Worm (Caenorhabditis elegans): ENCODE results near the gene C49G7.13.

The C49G7.13 gene

DNA sequence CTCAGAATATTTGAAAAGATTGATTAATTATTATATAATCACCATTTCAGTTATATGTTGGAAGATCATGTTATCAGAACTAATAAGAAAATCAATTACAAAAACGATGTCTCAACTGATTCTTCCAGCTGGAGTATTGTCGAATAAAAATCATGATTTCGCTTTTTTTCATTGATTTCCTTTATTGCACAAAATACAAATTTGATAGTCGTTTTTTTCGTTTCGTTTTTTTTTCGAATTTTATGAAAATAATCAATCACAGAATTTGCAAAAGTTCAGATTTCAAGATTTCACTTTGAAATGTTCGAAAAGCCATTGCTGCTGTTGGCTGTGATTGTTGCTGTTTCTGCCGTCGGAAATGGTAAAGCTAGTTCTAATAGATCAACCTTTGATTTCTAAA lies at the start of gene C49G7.13:
Gene C49G7.13, plus strand, starts transcription at position 301 of the 400 bp plus-strand sequence.
- TF ChIP-seq nhr-12 (tag; optimal IDR thresholded peaks at IDR 0.05) (no peak), mab-5 (tag; optimal IDR thresholded peaks at IDR 0.05) (no peak), nhr-11 (tag; optimal IDR thresholded peaks at IDR 0.05) (no peak), unc-39 (tag; optimal IDR thresholded peaks at IDR 0.05) (no peak), zag-1 (tag; optimal IDR thresholded peaks at IDR 0.05) (no peak), ztf-4 (tag; optimal IDR thresholded peaks at IDR 0.05) (no peak), lin-11 (tag; optimal IDR thresholded peaks at IDR 0.05) (no peak), ZK546.5 (tag; optimal IDR thresholded peaks at IDR 0.05) (no peak), ama-1 (optimal IDR thresholded peaks at IDR 0.05) (no peak), unc-62 (GFP tag; optimal IDR thresholded peaks at IDR 0.05) (no peak), snpc-4 (tag; optimal IDR thresholded peaks at IDR 0.05) (no peak), sem-4 (tag; optimal IDR thresholded peaks at IDR 0.05) (no peak), lin-13 (GFP tag; optimal IDR thresholded peaks at IDR 0.05) (no peak), mbf-1 (tag; optimal IDR thresholded peaks at IDR 0.05) (no peak), R02D3.7 (tag; optimal IDR thresholded peaks at IDR 0.05) (no peak)

DNA sequence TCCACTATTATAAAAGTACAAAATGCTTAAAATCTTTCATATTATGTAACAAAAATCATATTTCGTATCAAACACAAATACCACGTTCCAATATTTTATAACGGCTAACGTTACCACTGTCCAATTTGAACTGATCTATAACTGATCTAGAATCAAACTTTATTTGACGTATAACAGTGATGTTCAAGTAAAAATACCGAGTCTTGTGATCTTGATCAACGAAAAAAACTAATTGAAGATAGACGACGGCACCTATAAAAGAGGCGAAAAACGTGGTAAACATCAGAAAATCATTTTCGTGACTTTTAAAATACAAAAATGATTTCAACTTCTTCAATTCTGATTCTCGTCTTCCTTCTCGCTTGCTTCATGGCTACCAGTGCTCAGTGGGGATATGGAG lies 48.3 kb upstream of the C49G7.13 start, which contains the start of gene nlp-28:
Gene nlp-28, plus strand, starts transcription at position 285 of the 400 bp plus-strand sequence.
- TF ChIP-seq sma-9 (GFP tag; optimal IDR thresholded peaks at IDR 0.05) (peak; percentile 5), sma-9 (tag; optimal IDR thresholded peaks at IDR 0.05) (no peak), unc-55 (GFP tag; optimal IDR thresholded peaks at IDR 0.05) (no peak), ceh-16 (tag; optimal IDR thresholded peaks at IDR 0.05) (no peak), nhr-10 (tag; optimal IDR thresholded peaks at IDR 0.05) (no peak), nhr-77 (tag; optimal IDR thresholded peaks at IDR 0.05) (no peak), lin-39 (tag; optimal IDR thresholded peaks at IDR 0.05) (no peak), lsy-2 (tag; optimal IDR thresholded peaks at IDR 0.05) (no peak)

DNA sequence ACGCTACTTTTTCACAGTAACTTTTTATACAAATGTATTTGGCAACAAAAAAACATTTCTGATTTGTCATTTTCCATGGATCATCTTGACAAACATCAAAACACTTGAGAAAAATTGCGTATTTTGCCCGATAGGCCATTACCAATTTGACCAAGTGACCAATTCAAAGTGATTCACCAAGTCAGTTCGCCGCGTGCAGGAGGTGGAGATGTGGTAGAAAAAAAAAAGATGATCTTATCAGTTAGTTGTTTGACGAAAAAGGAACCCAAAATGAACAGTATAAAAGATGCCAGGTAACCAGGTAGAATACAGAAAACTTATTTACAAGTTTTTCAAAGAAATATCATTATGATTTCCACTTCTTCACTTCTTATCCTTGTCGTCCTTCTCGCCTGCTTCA lies 46.8 kb upstream of the C49G7.13 start, which contains the start of gene nlp-27:
Gene nlp-27, plus strand, starts transcription at position 309 of the 400 bp plus-strand sequence.
- peak; percentile 1 for TF ChIP-seq fos-1 (tag; optimal IDR thresholded peaks at IDR 0.05)
- no peak for TF ChIP-seq ama-1 (optimal IDR thresholded peaks at IDR 0.05)
- no peak for TF ChIP-seq elt-1 (tag; optimal IDR thresholded peaks at IDR 0.05)
- TF ChIP-seq sma-9 (GFP tag; optimal IDR thresholded peaks at IDR 0.05) = no peak
- no peak for TF ChIP-seq sma-9 (tag; optimal IDR thresholded peaks at IDR 0.05)
- no peak for TF ChIP-seq C34F6.9 (tag; optimal IDR thresholded peaks at IDR 0.05)
- TF ChIP-seq nhr-21 (tag; optimal IDR thresholded peaks at IDR 0.05) = peak; percentile 3

DNA sequence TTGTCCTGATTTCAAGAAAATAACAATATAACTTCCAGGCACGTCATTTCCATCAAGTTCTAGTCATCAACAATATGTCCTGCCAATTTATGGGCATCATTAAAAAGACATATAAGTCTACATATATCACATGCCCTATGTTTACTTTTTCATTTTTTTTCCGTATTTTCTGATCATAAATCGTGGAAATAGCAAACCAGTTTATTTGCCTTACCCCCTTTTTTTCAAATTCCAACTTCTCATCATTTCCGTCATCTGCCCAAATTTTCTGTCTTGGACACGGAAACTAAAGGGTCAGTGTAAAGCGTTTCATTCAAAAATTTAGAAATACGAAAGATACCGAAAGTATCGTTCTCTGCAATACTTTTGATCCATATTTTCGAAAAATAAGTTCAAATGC lies 43.6 kb upstream of the C49G7.13 start:
- TF ChIP-seq lin-39 (tag; optimal IDR thresholded peaks at IDR 0.05) (no peak), mbf-1 (tag; optimal IDR thresholded peaks at IDR 0.05) (no peak), nhr-21 (tag; optimal IDR thresholded peaks at IDR 0.05) (no peak), C34F6.9 (tag; optimal IDR thresholded peaks at IDR 0.05) (no peak), gmeb-1 (tag; optimal IDR thresholded peaks at IDR 0.05) (no peak), unc-55 (GFP tag; optimal IDR thresholded peaks at IDR 0.05) (no peak), F13H6.1 (tag; optimal IDR thresholded peaks at IDR 0.05) (no peak), nhr-129 (tag; optimal IDR thresholded peaks at IDR 0.05) (no peak), nhr-23 (tag; optimal IDR thresholded peaks at IDR 0.05) (no peak), ceh-82 (tag; optimal IDR thresholded peaks at IDR 0.05) (no peak), nhr-12 (tag; optimal IDR thresholded peaks at IDR 0.05) (no peak)

DNA sequence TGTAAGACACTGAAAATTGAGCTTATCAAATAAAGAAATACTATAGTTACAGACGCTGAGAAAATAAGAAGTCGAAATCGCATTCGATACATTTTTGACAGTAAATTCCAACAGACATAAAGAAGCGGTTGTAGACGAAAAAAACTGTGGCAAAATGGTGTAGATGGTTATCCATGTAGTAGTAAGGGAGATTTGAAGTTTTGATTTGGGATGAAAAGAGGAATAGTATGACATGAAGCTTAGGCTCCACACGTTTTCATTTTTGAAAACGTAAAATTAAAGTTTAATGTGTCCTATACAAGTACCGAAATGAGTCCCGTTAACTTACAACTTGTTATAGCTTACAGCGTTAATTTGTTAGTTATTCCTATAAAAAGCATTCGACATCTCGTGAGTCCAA lies 41.9 kb upstream of the C49G7.13 start, which contains the start of gene K09D9.9:
Gene K09D9.9, minus strand, starts transcription at position 101 of the 400 bp plus-strand sequence.
- no peak for TF ChIP-seq ztf-11 (tag; optimal IDR thresholded peaks at IDR 0.05)
- no peak for TF ChIP-seq fos-1 (tag; optimal IDR thresholded peaks at IDR 0.05)
- no peak for TF ChIP-seq nhr-6 (tag; optimal IDR thresholded peaks at IDR 0.05)
- no peak for TF ChIP-seq zag-1 (tag; optimal IDR thresholded peaks at IDR 0.05)
- TF ChIP-seq mbf-1 (tag; optimal IDR thresholded peaks at IDR 0.05) = no peak
- no peak for TF ChIP-seq ztf-4 (tag; optimal IDR thresholded peaks at IDR 0.05)
- no peak for TF ChIP-seq mab-5 (tag; optimal IDR thresholded peaks at IDR 0.05)
- no peak for TF ChIP-seq sma-3 (GFP tag; optimal IDR thresholded peaks at IDR 0.05)

DNA sequence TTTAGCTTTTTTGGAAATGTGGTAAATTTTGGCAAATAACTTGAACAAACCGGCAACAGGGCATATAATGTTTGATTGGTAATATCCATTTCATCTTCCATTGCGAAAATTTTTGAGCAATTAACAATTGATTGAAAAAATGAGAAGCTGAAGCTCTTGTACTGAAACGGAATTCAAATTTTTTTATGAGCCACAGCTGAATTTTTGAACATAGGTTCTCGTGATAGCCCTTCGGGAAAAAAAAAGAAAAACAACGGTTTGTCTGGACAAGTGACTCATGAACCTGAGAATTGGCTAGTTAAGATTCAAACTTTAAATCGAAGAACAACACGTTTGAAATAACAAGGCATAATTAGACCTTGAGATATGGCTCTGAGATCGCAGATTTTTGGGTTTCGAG lies 40.1 kb upstream of the C49G7.13 start, which contains the start of gene srx-62:
Gene srx-62, minus strand, starts transcription at position 101 of the 400 bp plus-strand sequence.
- TF ChIP-seq skn-1 (tag; optimal IDR thresholded peaks at IDR 0.05) (no peak), egl-27 (tag; optimal IDR thresholded peaks at IDR 0.05) (no peak), crh-2 (tag; optimal IDR thresholded peaks at IDR 0.05) (no peak), ama-1 (optimal IDR thresholded peaks at IDR 0.05) (no peak), unc-62 (GFP tag; optimal IDR thresholded peaks at IDR 0.05) (no peak), nhr-11 (tag; optimal IDR thresholded peaks at IDR 0.05) (no peak), dmd-4 (tag; optimal IDR thresholded peaks at IDR 0.05) (no peak), nhr-25 (tag; optimal IDR thresholded peaks at IDR 0.05) (no peak), mbf-1 (tag; optimal IDR thresholded peaks at IDR 0.05) (no peak), nhr-21 (tag; optimal IDR thresholded peaks at IDR 0.05) (no peak), ceh-82 (tag; optimal IDR thresholded peaks at IDR 0.05) (no peak), sma-3 (GFP tag; optimal IDR thresholded peaks at IDR 0.05) (no peak), nhr-23 (tag; optimal IDR thresholded peaks at IDR 0.05) (no peak), Y55F3AM.14 (GFP tag; optimal IDR thresholded peaks at IDR 0.05) (no peak)
